Fruit fly (Drosophila melanogaster) whole organism, embryonic: ENCODE data around the gene nSMase.
A peak's percentile ranks its signal among the peaks of the same experiment; 100 is the strongest.

Experiments
- Bgb ChIP-seq: fragments of 200-800 bp; sonication (Bioruptor generic); IDR thresholded peaks from 2 replicates; pipeline ENCODE4 v1.3.6; 2022; ENCODE audit warnings: missing biosample characterization, missing genetic modification characterization; ENCODE audit not compliant: partially characterized antibody
- CG11723 ChIP-seq: fragments of 200-800 bp; sonication (Bioruptor generic); optimal IDR thresholded peaks from 2 replicates; lab custom pipeline; 2017; ENCODE audit warnings: missing biosample characterization, mild to moderate bottlenecking, missing genetic modification characterization
- CG12659 ChIP-seq: fragments of 200-800 bp; sonication (Bioruptor generic); optimal IDR thresholded peaks from 3 replicates; lab custom pipeline; 2017; ENCODE audit warnings: mild to moderate bottlenecking, missing biosample characterization, missing genetic modification reagents, missing genetic modification characterization
- CG12744 ChIP-seq: fragments of 200-800 bp; sonication (Bioruptor generic); optimal IDR thresholded peaks from 2 replicates; lab custom pipeline; 2016; ENCODE audit warnings: missing biosample characterization, missing genetic modification characterization
- CG1647 ChIP-seq: fragments of 200-800 bp; sonication (Bioruptor generic); optimal IDR thresholded peaks from 3 replicates; lab custom pipeline; 2016; ENCODE audit warnings: missing biosample characterization, missing genetic modification characterization
- CG2889 ChIP-seq: fragments of 200-800 bp; sonication (Bioruptor generic); IDR thresholded peaks from 3 replicates; pipeline ENCODE4 v1.3.6; 2022; ENCODE audit warnings: missing biosample characterization, missing genetic modification characterization
- CG31365 ChIP-seq: fragments of 200-800 bp; sonication (Bioruptor generic); optimal IDR thresholded peaks from 2 replicates; lab custom pipeline; 2018; ENCODE audit warnings: missing biosample characterization, mild to moderate bottlenecking, missing genetic modification characterization
- CG3163 ChIP-seq: fragments of 200-800 bp; sonication (Bioruptor generic); optimal IDR thresholded peaks from 3 replicates; lab custom pipeline; 2016; ENCODE audit warnings: missing biosample characterization, missing genetic modification characterization
- CG33213 ChIP-seq: fragments of 200-800 bp; sonication (Bioruptor generic); optimal IDR thresholded peaks from 3 replicates; lab custom pipeline; 2016; ENCODE audit warnings: missing biosample characterization, missing genetic modification characterization
- CG34224 ChIP-seq: fragments of 200-800 bp; sonication (Bioruptor generic); IDR thresholded peaks from 3 replicates; pipeline ENCODE4 v1.3.6; 2022; ENCODE audit warnings: missing biosample characterization, missing genetic modification characterization; ENCODE audit not compliant: partially characterized antibody
- CG4328 ChIP-seq: fragments of 200-800 bp; sonication (Bioruptor generic); optimal IDR thresholded peaks from 3 replicates; lab custom pipeline; 2017; ENCODE audit warnings: missing biosample characterization, missing genetic modification reagents, missing genetic modification characterization
- CG43689 ChIP-seq: fragments of 200-800 bp; sonication (Bioruptor generic); IDR thresholded peaks from 2 replicates; pipeline ENCODE4 v1.3.6; 2022; ENCODE audit warnings: missing biosample characterization, missing genetic modification characterization
- CG4707 ChIP-seq: fragments of 200-800 bp; sonication (Bioruptor generic); optimal IDR thresholded peaks from 2 replicates; lab custom pipeline; 2018; ENCODE audit warnings: missing biosample characterization, mild to moderate bottlenecking, missing genetic modification characterization, moderate library complexity
- CG6683 ChIP-seq: fragments of 200-800 bp; sonication (Bioruptor generic); optimal IDR thresholded peaks from 2 replicates; lab custom pipeline; 2017; ENCODE audit warnings: missing biosample characterization, mild to moderate bottlenecking, missing genetic modification characterization, missing genetic modification reagents
- CG6813 ChIP-seq: fragments of 200-800 bp; sonication (Bioruptor generic); optimal IDR thresholded peaks from 2 replicates; lab custom pipeline; 2017; ENCODE audit warnings: missing biosample characterization, missing genetic modification characterization, mild to moderate bottlenecking, moderate library complexity, missing genetic modification reagents
- CG7928 ChIP-seq: fragments of 200-800 bp; sonication (Bioruptor generic); optimal IDR thresholded peaks from 2 replicates; lab custom pipeline; 2017; ENCODE audit warnings: missing biosample characterization, mild to moderate bottlenecking, missing genetic modification characterization
- CHES-1-like ChIP-seq: fragments of 200-800 bp; sonication (Bioruptor generic); optimal IDR thresholded peaks from 2 replicates; lab custom pipeline; 2016; ENCODE audit warnings: missing biosample characterization, missing genetic modification characterization
- Dll ChIP-seq: fragments of 200-800 bp; sonication (Bioruptor generic); IDR thresholded peaks from 4 replicates; pipeline ENCODE4 v1.3.6; 2022; ENCODE audit warnings: missing biosample characterization, missing genetic modification characterization; ENCODE audit not compliant: partially characterized antibody
- Gug ChIP-seq: fragments of 200-800 bp; sonication (Bioruptor generic); IDR thresholded peaks from 4 replicates; pipeline ENCODE4 v1.3.6; 2022; ENCODE audit warnings: missing biosample characterization, missing genetic modification characterization
- HLH4C ChIP-seq: fragments of 200-800 bp; sonication (Bioruptor generic); IDR thresholded peaks from 3 replicates; pipeline ENCODE4 v1.3.6; 2022; ENCODE audit warnings: missing biosample characterization, missing genetic modification characterization; ENCODE audit not compliant: partially characterized antibody
- Jarid2 ChIP-seq: fragments of 200-800 bp; sonication (Bioruptor generic); optimal IDR thresholded peaks from 3 replicates; lab custom pipeline; 2017; ENCODE audit warnings: mild to moderate bottlenecking, missing biosample characterization, missing genetic modification reagents, missing genetic modification characterization
- Med ChIP-seq: fragments of 200-800 bp; sonication (Bioruptor generic); peaks from one replicate; lab custom pipeline; 2016; ENCODE audit warnings: missing biosample characterization, missing genetic modification characterization, mild to moderate bottlenecking, inconsistent platforms, moderate library complexity
- NFAT ChIP-seq: fragments of 200-800 bp; sonication (Bioruptor generic); IDR thresholded peaks from 2 replicates; pipeline ENCODE4 v1.3.6; 2022; ENCODE audit warnings: missing biosample characterization, missing genetic modification characterization
- PHDP ChIP-seq: fragments of 200-800 bp; sonication (Bioruptor generic); optimal IDR thresholded peaks from 3 replicates; lab custom pipeline; 2018; ENCODE audit warnings: missing biosample characterization, mild to moderate bottlenecking, missing genetic modification characterization, moderate library complexity
- Scr ChIP-seq: fragments of 200-800 bp; sonication (Bioruptor generic); IDR thresholded peaks from 2 replicates; pipeline ENCODE4 v1.3.6; 2022; ENCODE audit warnings: missing biosample characterization, missing genetic modification characterization; ENCODE audit not compliant: partially characterized antibody
- Usf ChIP-seq: fragments of 200-800 bp; sonication (Bioruptor generic); optimal IDR thresholded peaks from 2 replicates; lab custom pipeline; 2017; ENCODE audit warnings: missing genotype, missing biosample characterization, missing genetic modification characterization
- ac ChIP-seq: fragments of 200-800 bp; sonication (Bioruptor generic); optimal IDR thresholded peaks from 3 replicates; lab custom pipeline; 2017; ENCODE audit warnings: missing biosample characterization, mild to moderate bottlenecking, missing genetic modification characterization
- aop ChIP-seq: fragments of 200-800 bp; sonication (Bioruptor generic); IDR thresholded peaks from 2 replicates; pipeline ENCODE4 v1.3.6; 2022; ENCODE audit warnings: missing biosample characterization, missing genetic modification characterization
- ato ChIP-seq: fragments of 200-800 bp; sonication (Bioruptor generic); IDR thresholded peaks from 2 replicates; pipeline ENCODE4 v1.3.6; 2022; ENCODE audit warnings: missing biosample characterization, missing genetic modification characterization; ENCODE audit not compliant: partially characterized antibody
- dm ChIP-seq: fragments of 200-800 bp; sonication (Bioruptor generic); optimal IDR thresholded peaks from 3 replicates; lab custom pipeline; 2016; ENCODE audit warnings: missing biosample characterization, missing genetic modification characterization
- emc ChIP-seq: fragments of 200-800 bp; sonication (Bioruptor generic); optimal IDR thresholded peaks from 2 replicates; lab custom pipeline; 2016; ENCODE audit warnings: missing biosample characterization, missing genetic modification characterization
- ewg ChIP-seq: fragments of 200-800 bp; sonication (Bioruptor generic); optimal IDR thresholded peaks from 3 replicates; lab custom pipeline; 2017; ENCODE audit warnings: mild to moderate bottlenecking, missing biosample characterization, missing genetic modification reagents, missing genetic modification characterization
- fd3F ChIP-seq: fragments of 200-800 bp; sonication (Bioruptor generic); optimal IDR thresholded peaks from 2 replicates; lab custom pipeline; 2018; ENCODE audit warnings: missing biosample characterization, mild to moderate bottlenecking, missing genetic modification characterization, moderate library complexity
- gsb ChIP-seq: fragments of 200-800 bp; sonication (Bioruptor generic); IDR thresholded peaks from 2 replicates; pipeline ENCODE4 v1.3.6; 2022; ENCODE audit warnings: missing biosample characterization, missing genetic modification characterization
- h ChIP-seq: fragments of >200 bp; optimal IDR thresholded peaks from 2 replicates; lab custom pipeline; 2017
- jing ChIP-seq: fragments of 200-800 bp; sonication (Bioruptor generic); optimal IDR thresholded peaks from 2 replicates; lab custom pipeline; 2018; ENCODE audit warnings: missing biosample characterization, mild to moderate bottlenecking, missing genetic modification characterization
- nerfin-1 ChIP-seq: fragments of 200-800 bp; sonication (Bioruptor generic); optimal IDR thresholded peaks from 3 replicates; lab custom pipeline; 2019; ENCODE audit warnings: missing biosample characterization, mild to moderate bottlenecking, missing genetic modification characterization, moderate library complexity
- oc ChIP-seq: fragments of 200-800 bp; sonication (Bioruptor generic); optimal IDR thresholded peaks from 2 replicates; lab custom pipeline; 2018; ENCODE audit warnings: missing biosample characterization, mild to moderate bottlenecking, missing genetic modification characterization, moderate library complexity
- pb ChIP-seq: fragments of 200-800 bp; sonication (Bioruptor generic); optimal IDR thresholded peaks from 3 replicates; lab custom pipeline; 2016; ENCODE audit warnings: missing biosample characterization, missing genetic modification characterization
- psq ChIP-seq: fragments of 200-800 bp; sonication (Bioruptor generic); optimal IDR thresholded peaks from 2 replicates; lab custom pipeline; 2017; ENCODE audit warnings: missing biosample characterization, missing genetic modification characterization
- sc ChIP-seq, 3 experiments: fragments of >200 bp in 2 of 3; fragments of 200-800 bp in 1 of 3; sonication (Bioruptor generic) in 1 of 3; optimal IDR thresholded peaks; 2 replicates in 2 of 3; 3 replicates in 1 of 3; lab custom pipeline; 2017; ENCODE audit warnings: mild to moderate bottlenecking in 1 of 3, missing biosample characterization in 1 of 3, missing genetic modification characterization in 1 of 3, missing genetic modification reagents in 1 of 3
- sima ChIP-seq: fragments of 200-800 bp; sonication (Bioruptor generic); optimal IDR thresholded peaks from 2 replicates; lab custom pipeline; 2016; ENCODE audit warnings: missing biosample characterization, missing genetic modification characterization
- sisA ChIP-seq: fragments of 200-800 bp; sonication (Bioruptor generic); IDR thresholded peaks from 2 replicates; pipeline ENCODE4 v1.3.6; 2022; ENCODE audit warnings: missing biosample characterization, missing genetic modification characterization
- tna ChIP-seq: fragments of 200-800 bp; sonication (Bioruptor generic); IDR thresholded peaks from 2 replicates; pipeline ENCODE4 v1.3.6; 2022; ENCODE audit warnings: missing biosample characterization, missing genetic modification characterization; ENCODE audit not compliant: partially characterized antibody
- vfl ChIP-seq: fragments of 200-800 bp; sonication (Bioruptor generic); optimal IDR thresholded peaks from 2 replicates; lab custom pipeline; 2016; ENCODE audit warnings: missing biosample characterization, missing genetic modification characterization
- wdn ChIP-seq: fragments of 200-800 bp; sonication (Bioruptor generic); IDR thresholded peaks from 2 replicates; pipeline ENCODE4 v1.3.6; 2022; ENCODE audit warnings: missing biosample characterization, missing genetic modification characterization
- zen ChIP-seq: fragments of 200-800 bp; sonication (Bioruptor generic); optimal IDR thresholded peaks from 3 replicates; lab custom pipeline; 2018; ENCODE audit warnings: missing biosample characterization, mild to moderate bottlenecking, missing genetic modification characterization, moderate library complexity

Gene nSMase

DNA sequence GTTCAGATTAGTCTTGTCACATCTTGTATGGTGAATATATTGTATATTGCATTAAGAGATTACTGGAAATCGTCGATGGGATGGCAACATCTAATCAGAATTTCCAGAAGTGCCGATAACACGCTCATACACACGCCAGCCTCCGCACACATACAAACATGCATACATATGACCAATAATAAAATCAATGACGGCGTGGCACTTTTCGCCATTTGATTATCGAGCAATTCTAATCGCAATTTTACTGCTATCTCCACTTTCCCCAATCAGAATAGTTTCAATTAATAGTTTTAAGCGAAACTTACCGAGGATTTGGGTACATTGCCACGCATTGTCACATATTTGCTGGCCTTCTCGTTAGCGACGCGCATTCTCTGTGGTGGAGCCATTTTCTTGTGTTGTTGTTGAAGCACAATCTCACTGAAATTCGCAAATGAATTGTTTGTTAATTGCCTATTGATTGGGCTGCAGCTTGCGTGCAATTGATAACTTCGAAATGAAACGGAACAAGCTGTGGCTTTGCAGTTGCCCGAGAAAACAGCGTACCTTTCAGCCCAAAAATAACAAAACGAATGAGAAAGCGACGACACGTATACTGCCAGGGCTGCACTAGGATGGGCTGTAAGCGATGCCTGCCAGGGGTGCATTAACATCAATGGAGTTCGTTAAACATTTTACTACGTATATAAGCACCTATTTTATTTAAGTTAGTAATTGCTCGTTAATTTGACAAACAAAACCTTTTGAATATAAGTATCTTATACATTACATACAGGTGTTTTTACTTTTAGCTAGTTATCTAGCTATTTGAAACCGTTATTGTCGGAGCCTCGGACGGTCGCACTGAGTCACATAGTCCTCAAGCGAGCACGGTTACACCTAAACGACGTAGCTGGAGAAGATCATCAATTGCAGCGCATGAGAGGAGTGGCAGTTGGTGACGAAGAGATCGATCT is 20.2 kb upstream of the nSMase start, which contains the start of the genes CG32276 and gry (continued):
- TF ChIP-seq psq (GFP tag; lab: Kevin White, UChicago), result peak; percentile 47
- TF ChIP-seq CHES-1-like (GFP tag; lab: Kevin White, UChicago), result peak; percentile 89
- TF ChIP-seq gsb (GFP tag; lab: Robert Waterston, UW), result no peak
- peak; percentile 43; the same call in 1 of the 4 replicates for TF ChIP-seq Dll
- no peak for TF ChIP-seq sc (optimal IDR thresholded peaks at IDR 0.05; lab: Kevin White, UChicago)
- TF ChIP-seq sc (GFP tag; optimal IDR thresholded peaks at IDR 0.05; lab: Kevin White, UChicago), result no peak
- no peak for TF ChIP-seq CG6813 (GFP tag; lab: Kevin White, UChicago)
- peak; percentile 11 for TF ChIP-seq Usf (GFP tag; lab: Kevin White, UChicago)
- TF ChIP-seq Jarid2 (GFP tag; lab: Kevin White, UChicago), result peak; percentile 50
- no peak for TF ChIP-seq ato (GFP tag; lab: Robert Waterston, UW)
- TF ChIP-seq HLH4C (GFP tag; lab: Robert Waterston, UW), result no peak; the same call in 2 of the 3 replicates
- peak; percentile 53 for TF ChIP-seq Scr
- peak; percentile 81 for TF ChIP-seq dm
- peak; percentile 36 for TF ChIP-seq pb (GFP tag; lab: Kevin White, UChicago)
- TF ChIP-seq Med (GFP tag; lab: Kevin White, UChicago), result peak; percentile 97
- TF ChIP-seq CG31365 (tag; lab: Kevin White, UChicago), result no peak
- peak; percentile 89 for TF ChIP-seq CG12659
- peak; percentile 77 for TF ChIP-seq vfl (GFP tag; lab: Kevin White, UChicago)
- TF ChIP-seq tna (GFP tag; lab: Robert Waterston, UW), result no peak
- no peak for TF ChIP-seq h (lab: Kevin White, UChicago)
- TF ChIP-seq CG4328 (GFP tag; lab: Kevin White, UChicago), result peak; percentile 70
- TF ChIP-seq jing (GFP tag; lab: Kevin White, UChicago), result no peak
- TF ChIP-seq CG6683, result peak; percentile 41
- peak; percentile 48 for TF ChIP-seq emc (GFP tag; lab: Kevin White, UChicago)
- no peak for TF ChIP-seq CG12744 (GFP tag; lab: Kevin White, UChicago)
- TF ChIP-seq nerfin-1, result peak; percentile 53
- TF ChIP-seq CG4707 (GFP tag; lab: Kevin White, UChicago), result no peak
- TF ChIP-seq CG33213 (GFP tag; lab: Kevin White, UChicago), result peak; percentile 81
- TF ChIP-seq CG43689 (GFP tag; lab: Robert Waterston, UW), result no peak
- TF ChIP-seq CG2889 (GFP tag; lab: Robert Waterston, UW), result 0 out of 3 replicates have a peak, but pooled peaks have one; percentile 46
- no peak for TF ChIP-seq sima (GFP tag; lab: Kevin White, UChicago)
- peak; percentile 72 for TF ChIP-seq ewg
- peak; percentile 62; the same call in 1 of the 2 replicates for TF ChIP-seq sisA (GFP tag; lab: Robert Waterston, UW)
- no peak for TF ChIP-seq ac
- TF ChIP-seq zen (tag; lab: Kevin White, UChicago), result peak; percentile 69
- TF ChIP-seq CG34224 (GFP tag; lab: Robert Waterston, UW), result no peak; the same call in 2 of the 3 replicates
- no peak for TF ChIP-seq PHDP (tag; lab: Kevin White, UChicago)
- peak; percentile 68; the same call in 2 of the 4 replicates for TF ChIP-seq Gug (GFP tag; lab: Robert Waterston, UW)
- peak; percentile 79 for TF ChIP-seq CG1647
- no peak; the same call in 1 of the 2 replicates for TF ChIP-seq Bgb (GFP tag; lab: Robert Waterston, UW)
- peak; percentile 53 for TF ChIP-seq fd3F (GFP tag; lab: Kevin White, UChicago)
- 0 out of 2 replicates have a peak, but pooled peaks have one; percentile 8 for TF ChIP-seq wdn (GFP tag; lab: Robert Waterston, UW)
- TF ChIP-seq CG7928 (GFP tag; lab: Kevin White, UChicago), result peak; percentile 99
- TF ChIP-seq CG11723 (GFP tag; lab: Kevin White, UChicago), result peak; percentile 60
- TF ChIP-seq NFAT (GFP tag; lab: Robert Waterston, UW), result peak; percentile 75
- TF ChIP-seq aop (GFP tag; lab: Robert Waterston, UW), result no peak
- TF ChIP-seq oc, result no peak
- TF ChIP-seq CG3163 (GFP tag; lab: Kevin White, UChicago), result peak; percentile 61
